Worm (Caenorhabditis elegans): Measurements from ENCODE around the gene C25F9.6.

- TF ChIP-seq tbx-11 (GFP tag; IDR thresholded peaks at IDR 0.05) (no peak), tra-4 (tag; optimal IDR thresholded peaks at IDR 0.05) (no peak), hmg-4 (GFP tag; optimal IDR thresholded peaks at IDR 0.05) (no peak), ama-1 (optimal IDR thresholded peaks at IDR 0.05) (no peak), pes-1 (GFP tag; IDR thresholded peaks at IDR 0.05) (no peak), sea-1 (GFP tag; conservative IDR thresholded peaks at IDR 0.05) (no peak), aly-1 (tag; optimal IDR thresholded peaks at IDR 0.05) (no peak), flt-1 (GFP tag; IDR thresholded peaks at IDR 0.05) (no peak), F13C5.2 (tag; optimal IDR thresholded peaks at IDR 0.05) (no peak)
Measured at ce11 chrV:19355219-19355618, 49.9 kb downstream of the C25F9.6 start.
